Worm (Caenorhabditis elegans): ENCODE data around the gene drp-1.
A peak's percentile ranks its signal among the peaks of the same experiment; 100 is the strongest.

Gene drp-1

ce11 chrIV:5506642-5507041 lies 31.6 kb upstream of the drp-1 start:
- no peak for TF ChIP-seq unc-62 (GFP tag; optimal IDR thresholded peaks at IDR 0.05 in 1 of 2)
- TF ChIP-seq unc-62 (tag; optimal IDR thresholded peaks at IDR 0.05): no peak
- TF ChIP-seq lsy-2 (tag; optimal IDR thresholded peaks at IDR 0.05): no peak
- TF ChIP-seq vab-7 (GFP tag; IDR thresholded peaks at IDR 0.05): no peak
- TF ChIP-seq duxl-1 (tag; optimal IDR thresholded peaks at IDR 0.05; ENCODE audit: poor library complexity): no peak
- TF ChIP-seq mdt-29 (GFP tag; IDR thresholded peaks at IDR 0.05): no peak
- TF ChIP-seq nhr-10 (tag; optimal IDR thresholded peaks at IDR 0.05): no peak

- no peak for TF ChIP-seq dmd-8 (GFP tag; IDR thresholded peaks at IDR 0.05)
- TF ChIP-seq Y75B8A.6 (GFP tag; IDR thresholded peaks at IDR 0.05): no peak
- no peak for TF ChIP-seq Y105C5A.15 (GFP tag; IDR thresholded peaks at IDR 0.05)
- no peak for TF ChIP-seq lin-1 (GFP tag; IDR thresholded peaks at IDR 0.05)
- TF ChIP-seq gei-8 (GFP tag; optimal IDR thresholded peaks at IDR 0.05): no peak
- no peak for TF ChIP-seq nhr-42 (GFP tag; IDR thresholded peaks at IDR 0.05)
- no peak for TF ChIP-seq Y5F2A.4 (GFP tag; optimal IDR thresholded peaks at IDR 0.05)
- TF ChIP-seq snpc-4 (tag; optimal IDR thresholded peaks at IDR 0.05): no peak
- TF ChIP-seq T26A8.4 (GFP tag; IDR thresholded peaks at IDR 0.05): no peak
- TF ChIP-seq daf-12 (tag; optimal IDR thresholded peaks at IDR 0.05): no peak
These were observed 30.5 kb upstream of the drp-1 start for ce11 chrIV:5507754-5508153.

DNA sequence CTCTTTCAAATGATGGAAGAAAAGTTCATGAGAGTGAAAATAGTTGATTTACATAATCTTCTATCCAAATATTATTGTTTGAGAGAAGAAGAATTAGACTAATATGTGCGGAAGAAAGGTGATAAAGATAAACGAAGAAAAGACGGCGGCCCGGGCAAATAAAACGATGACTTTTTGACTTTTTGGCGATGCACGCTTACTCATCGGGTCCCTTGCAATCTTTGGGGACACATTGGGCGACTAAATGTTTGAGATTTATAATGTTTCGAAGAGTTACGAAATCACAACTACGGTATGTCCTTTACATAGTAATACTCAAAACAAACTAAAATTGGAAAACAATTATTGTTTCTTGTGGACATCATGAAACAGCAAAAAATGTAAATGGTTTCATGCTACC lies 23.5 kb upstream of the drp-1 start:
- TF ChIP-seq unc-62 (GFP tag; optimal IDR thresholded peaks at IDR 0.05 in 1 of 2) (peak in 1 of 2 experiments; percentile 94), unc-62 (tag; optimal IDR thresholded peaks at IDR 0.05) (no peak), nhr-28 (tag; optimal IDR thresholded peaks at IDR 0.05) (no peak)

DNA sequence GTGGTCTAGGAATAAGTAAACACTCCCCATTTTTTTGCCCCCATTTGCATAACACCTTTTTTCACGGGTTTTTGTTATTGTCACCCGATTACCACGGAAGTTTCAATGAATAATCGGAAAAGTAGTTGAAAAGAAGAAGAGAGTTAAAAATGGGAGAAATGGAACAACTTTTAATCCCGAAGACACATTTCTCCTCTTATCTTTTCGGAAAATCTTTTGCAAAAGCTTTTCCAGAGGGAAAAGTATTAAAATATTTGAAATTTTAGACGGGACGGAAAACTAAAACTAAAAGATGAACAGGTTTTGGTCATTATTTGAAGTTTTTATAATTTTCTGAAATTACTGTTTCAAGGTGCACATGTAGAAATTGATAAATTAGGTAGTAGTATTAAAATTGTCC lies 19.2 kb upstream of the drp-1 start:
- TF ChIP-seq nhr-41 (GFP tag; IDR thresholded peaks at IDR 0.05): no peak
- no peak for TF ChIP-seq lin-38 (GFP tag; IDR thresholded peaks at IDR 0.05)
- no peak for TF ChIP-seq arid-1 (GFP tag; conservative IDR thresholded peaks at IDR 0.05)
- peak in 1 of 2 experiments; percentile 80 for TF ChIP-seq unc-62 (GFP tag; optimal IDR thresholded peaks at IDR 0.05 in 1 of 2)
- no peak for TF ChIP-seq unc-62 (tag; optimal IDR thresholded peaks at IDR 0.05)
- TF ChIP-seq aha-1 (tag): no peak
- TF ChIP-seq nhr-42 (GFP tag; IDR thresholded peaks at IDR 0.05): no peak
- TF ChIP-seq lin-29 (GFP tag; IDR thresholded peaks at IDR 0.05): no peak

DNA sequence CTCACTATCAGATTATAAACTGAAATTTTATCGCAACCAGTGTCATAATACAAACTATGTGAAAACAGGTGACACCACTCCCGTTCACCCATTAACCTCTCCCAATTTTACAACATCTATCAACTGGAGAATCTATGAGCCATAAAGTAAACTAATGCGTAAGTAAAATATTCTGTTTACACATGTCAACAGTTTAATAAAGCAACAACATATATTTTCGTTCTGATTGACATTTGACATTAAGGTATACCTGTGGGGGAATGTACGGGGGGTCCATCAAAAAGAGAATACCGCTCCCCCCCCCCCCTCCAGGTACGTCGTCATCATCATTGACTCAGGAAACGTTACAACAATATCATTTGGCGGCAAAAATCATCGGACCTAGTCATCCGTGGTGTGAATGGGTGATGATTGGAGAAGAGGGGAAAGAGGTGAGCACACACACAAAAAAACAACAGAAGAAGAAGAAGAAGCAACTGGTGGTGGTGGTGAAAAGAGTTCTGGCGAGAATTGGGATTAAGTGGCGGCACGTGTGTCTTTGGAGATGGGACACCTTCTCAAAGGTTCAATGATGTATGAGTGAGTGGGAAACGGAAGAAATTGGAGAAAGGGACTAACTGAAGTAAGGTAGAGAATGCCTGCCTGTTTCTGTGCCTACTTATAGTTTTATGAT lies 11.4 kb upstream of the drp-1 start:
- TF ChIP-seq nhr-6 (tag; optimal IDR thresholded peaks at IDR 0.05): peak; percentile 42
- no peak for TF ChIP-seq nhr-76 (tag; optimal IDR thresholded peaks at IDR 0.05)
- no peak for TF ChIP-seq lsy-2 (tag; optimal IDR thresholded peaks at IDR 0.05)
- no peak for TF ChIP-seq mes-2 (tag; optimal IDR thresholded peaks at IDR 0.05; ENCODE audit: poor library complexity, severe bottlenecking)
- no peak for TF ChIP-seq sdz-12 (GFP tag; optimal IDR thresholded peaks at IDR 0.05)
- TF ChIP-seq pha-4 (GFP tag; IDR thresholded peaks at IDR 0.05): no peak
- TF ChIP-seq pha-4 (tag; optimal IDR thresholded peaks at IDR 0.05): peak; percentile 22
- no peak for TF ChIP-seq snpc-4 (tag; optimal IDR thresholded peaks at IDR 0.05)
- no peak for TF ChIP-seq F44E2.7 (GFP tag; IDR thresholded peaks at IDR 0.05)
- TF ChIP-seq attf-4 (tag; optimal IDR thresholded peaks at IDR 0.05): no peak
- peak; percentile 48 for TF ChIP-seq aha-1 (tag)
- TF ChIP-seq Y48G9A.11 (GFP tag; IDR thresholded peaks at IDR 0.05): no peak
- no peak for TF ChIP-seq php-3 (GFP tag; IDR thresholded peaks at IDR 0.05)
